Fruit fly (Drosophila melanogaster) whole organism, embryonic: ENCODE measurements around the gene bora.
A peak's percentile ranks its signal among the peaks of the same experiment; 100 is the strongest.

ENCODE experiments used
- ATbp ChIP-seq: fragments of 200-800 bp; sonication (Bioruptor generic); optimal IDR thresholded peaks from 2 replicates; lab custom pipeline; 2017; ENCODE audit warnings: missing biosample characterization, mild to moderate bottlenecking, missing genetic modification characterization, missing genetic modification reagents
- B-H2 ChIP-seq: fragments of 200-800 bp; sonication (Bioruptor generic); optimal IDR thresholded peaks from 2 replicates; lab custom pipeline; 2018; ENCODE audit warnings: missing biosample characterization, mild to moderate bottlenecking, missing genetic modification characterization
- Bdp1 ChIP-seq: fragments of 200-800 bp; sonication (Bioruptor generic); optimal IDR thresholded peaks from 3 replicates; lab custom pipeline; 2016; ENCODE audit warnings: missing biosample characterization, missing genetic modification characterization
- CG10462 ChIP-seq: fragments of 200-800 bp; sonication (Bioruptor generic); optimal IDR thresholded peaks from 2 replicates; lab custom pipeline; 2016; ENCODE audit warnings: missing biosample characterization, missing genetic modification characterization
- CG11247 ChIP-seq: fragments of 200-800 bp; sonication (Bioruptor generic); IDR thresholded peaks from 2 replicates; pipeline ENCODE4 v1.3.6; 2022; ENCODE audit warnings: missing biosample characterization, missing genetic modification characterization
- CG15601 ChIP-seq: fragments of 200-800 bp; sonication (Bioruptor generic); optimal IDR thresholded peaks from 3 replicates; lab custom pipeline; 2019; ENCODE audit warnings: missing biosample characterization, mild to moderate bottlenecking, missing genetic modification characterization, moderate library complexity
- CG1602 ChIP-seq: fragments of 200-800 bp; sonication (Bioruptor generic); optimal IDR thresholded peaks from 3 replicates; lab custom pipeline; 2016; ENCODE audit warnings: missing biosample characterization, missing genetic modification characterization
- CG17186 ChIP-seq: fragments of 200-800 bp; sonication (Bioruptor generic); optimal IDR thresholded peaks from 3 replicates; lab custom pipeline; 2017; ENCODE audit warnings: missing biosample characterization, missing genetic modification reagents, missing genetic modification characterization
- CG17612 ChIP-seq: fragments of 200-800 bp; sonication (Bioruptor generic); IDR thresholded peaks from 2 replicates; pipeline ENCODE4 v1.3.6; 2022; ENCODE audit warnings: missing biosample characterization, missing genetic modification characterization
- CG18011 ChIP-seq: fragments of 200-800 bp; sonication (Bioruptor generic); optimal IDR thresholded peaks from 2 replicates; lab custom pipeline; 2017; ENCODE audit warnings: missing biosample characterization, missing genetic modification characterization, mild to moderate bottlenecking, moderate library complexity, missing genotype
- CG1832 ChIP-seq: fragments of 200-800 bp; sonication (Bioruptor generic); optimal IDR thresholded peaks from 2 replicates; lab custom pipeline; 2017; ENCODE audit warnings: missing biosample characterization, mild to moderate bottlenecking, missing genetic modification characterization, inconsistent platforms
- CG18476 ChIP-seq: fragments of 200-800 bp; sonication (Bioruptor generic); optimal IDR thresholded peaks from 2 replicates; lab custom pipeline; 2016; ENCODE audit warnings: missing biosample characterization, mild to moderate bottlenecking, missing genetic modification characterization
- CG2712 ChIP-seq: fragments of 200-800 bp; optimal IDR thresholded peaks from 3 replicates; lab custom pipeline; 2019; ENCODE audit warnings: missing biosample characterization, mild to moderate bottlenecking, missing genetic modification characterization, moderate library complexity
- CG32532 ChIP-seq: fragments of 200-800 bp; sonication (Bioruptor generic); IDR thresholded peaks from 2 replicates; pipeline ENCODE4 v1.3.6; 2022; ENCODE audit warnings: missing biosample characterization, missing genetic modification characterization
- CG33557 ChIP-seq: fragments of 200-800 bp; sonication (Bioruptor generic); optimal IDR thresholded peaks from 2 replicates; lab custom pipeline; 2019; ENCODE audit warnings: missing biosample characterization, mild to moderate bottlenecking, missing genetic modification characterization, moderate library complexity
- CG34376 ChIP-seq: fragments of 200-800 bp; sonication (Bioruptor generic); optimal IDR thresholded peaks from 2 replicates; lab custom pipeline; 2018; ENCODE audit warnings: missing biosample characterization, mild to moderate bottlenecking, missing genetic modification characterization
- CG7271 ChIP-seq: fragments of 200-800 bp; sonication (Bioruptor generic); optimal IDR thresholded peaks from 2 replicates; lab custom pipeline; 2018; ENCODE audit warnings: missing biosample characterization, mild to moderate bottlenecking, missing genetic modification characterization, moderate library complexity
- CG7372 ChIP-seq: fragments of 200-800 bp; sonication (Bioruptor generic); IDR thresholded peaks from 2 replicates; pipeline ENCODE4 v1.3.6; 2022; ENCODE audit warnings: missing biosample characterization, missing genetic modification characterization
- CG7786 ChIP-seq: fragments of 200-800 bp; sonication (Bioruptor generic); optimal IDR thresholded peaks from 2 replicates; lab custom pipeline; 2016; ENCODE audit warnings: missing biosample characterization, missing genetic modification characterization
- CG7963 ChIP-seq: fragments of 200-800 bp; sonication (Bioruptor generic); IDR thresholded peaks from 3 replicates; pipeline ENCODE4 v1.3.6; 2022; ENCODE audit warnings: missing biosample characterization, missing genetic modification characterization; ENCODE audit not compliant: partially characterized antibody
- CG8290 ChIP-seq, 3 experiments: fragments of 200-800 bp; sonication (Bioruptor generic); optimal IDR thresholded peaks; 2 replicates each; lab custom pipeline; 2016 to 2019; ENCODE audit warnings: missing biosample characterization in 3 of 3, missing genetic modification characterization in 3 of 3, mild to moderate bottlenecking in 2 of 3, moderate library complexity in 1 of 3
- CG8924 ChIP-seq: fragments of 200-800 bp; optimal IDR thresholded peaks from 3 replicates; lab custom pipeline; 2019; ENCODE audit warnings: missing biosample characterization, mild to moderate bottlenecking, missing genetic modification characterization, moderate library complexity
- CG9797 ChIP-seq: fragments of 200-800 bp; sonication (Bioruptor generic); optimal IDR thresholded peaks from 3 replicates; lab custom pipeline; 2018; ENCODE audit warnings: missing biosample characterization, mild to moderate bottlenecking, missing genetic modification characterization
- CG9876 ChIP-seq: fragments of 200-800 bp; sonication (Bioruptor generic); optimal IDR thresholded peaks from 2 replicates; lab custom pipeline; 2016; ENCODE audit warnings: missing biosample characterization, missing genetic modification characterization
- CTCF ChIP-seq: fragments of 200-800 bp; sonication (Bioruptor generic); optimal IDR thresholded peaks from 2 replicates; lab custom pipeline; 2017; ENCODE audit warnings: missing biosample characterization, mild to moderate bottlenecking, missing genetic modification characterization, moderate library complexity
- ERR ChIP-seq: fragments of 200-800 bp; sonication (Bioruptor generic); optimal IDR thresholded peaks from 2 replicates; lab custom pipeline; 2016; ENCODE audit warnings: missing biosample characterization, missing genetic modification characterization
- HLHmδ ChIP-seq: fragments of 200-800 bp; sonication (Bioruptor generic); optimal IDR thresholded peaks from 2 replicates; lab custom pipeline; 2018; ENCODE audit warnings: missing biosample characterization, mild to moderate bottlenecking, missing genetic modification characterization, moderate library complexity
- MTF-1 ChIP-seq: fragments of 200-800 bp; sonication (Bioruptor generic); optimal IDR thresholded peaks from 2 replicates; lab custom pipeline; 2018; ENCODE audit warnings: missing biosample characterization, mild to moderate bottlenecking, missing genetic modification characterization, borderline replicate concordance
- Scr ChIP-seq: fragments of 200-800 bp; sonication (Bioruptor generic); IDR thresholded peaks from 2 replicates; pipeline ENCODE4 v1.3.6; 2022; ENCODE audit warnings: missing biosample characterization, missing genetic modification characterization; ENCODE audit not compliant: partially characterized antibody
- Taf1 ChIP-seq: fragments of 200-800 bp; sonication (Bioruptor generic); IDR thresholded peaks from 2 replicates; pipeline ENCODE4 v1.3.6; 2022; ENCODE audit warnings: missing biosample characterization, missing genetic modification characterization
- az2 ChIP-seq: fragments of 200-800 bp; sonication (Bioruptor generic); optimal IDR thresholded peaks from 3 replicates; lab custom pipeline; 2016; ENCODE audit warnings: missing biosample characterization, missing genetic modification characterization
- bbx ChIP-seq: fragments of 200-800 bp; sonication (Bioruptor generic); IDR thresholded peaks from 2 replicates; pipeline ENCODE4 v1.3.6; 2022; ENCODE audit warnings: missing biosample characterization, missing genetic modification characterization; ENCODE audit not compliant: partially characterized antibody
- br ChIP-seq: fragments of >200 bp; optimal IDR thresholded peaks from 2 replicates; lab custom pipeline; 2017
- chm ChIP-seq: fragments of 200-800 bp; sonication (Bioruptor generic); IDR thresholded peaks from 2 replicates; pipeline ENCODE4 v1.3.6; 2022; ENCODE audit warnings: missing biosample characterization, missing genetic modification characterization
- fd64A ChIP-seq: fragments of 200-800 bp; sonication (Bioruptor generic); optimal IDR thresholded peaks from 3 replicates; lab custom pipeline; 2018; ENCODE audit warnings: missing biosample characterization, mild to moderate bottlenecking, missing genetic modification characterization
- fd96Cb ChIP-seq: fragments of 200-800 bp; sonication (Bioruptor generic); optimal IDR thresholded peaks from 2 replicates; lab custom pipeline; 2018; ENCODE audit warnings: missing biosample characterization, mild to moderate bottlenecking, missing genetic modification characterization, moderate library complexity
- insv ChIP-seq, 2 experiments: fragments of 200-800 bp; sonication (Bioruptor generic); optimal IDR thresholded peaks; 3 replicates each; lab custom pipeline; 2016 to 2018; ENCODE audit warnings: missing biosample characterization in 2 of 2, missing genetic modification characterization in 2 of 2
- kay ChIP-seq: fragments of 200-800 bp; sonication (Bioruptor generic); optimal IDR thresholded peaks from 2 replicates; lab custom pipeline; 2016; ENCODE audit warnings: missing biosample characterization, missing genetic modification characterization
- nmo ChIP-seq: fragments of 200-800 bp; sonication (Bioruptor generic); optimal IDR thresholded peaks from 2 replicates; lab custom pipeline; 2018; ENCODE audit warnings: missing biosample characterization, mild to moderate bottlenecking, missing genetic modification characterization, moderate library complexity
- org-1 ChIP-seq: fragments of 200-800 bp; sonication (Bioruptor generic); optimal IDR thresholded peaks from 2 replicates; lab custom pipeline; 2017; ENCODE audit warnings: missing biosample characterization, missing genetic modification characterization
- schlank ChIP-seq: fragments of 200-800 bp; sonication (Bioruptor generic); optimal IDR thresholded peaks from 2 replicates; lab custom pipeline; 2018; ENCODE audit warnings: missing biosample characterization, mild to moderate bottlenecking, missing genetic modification characterization
- slp2 ChIP-seq: fragments of 200-800 bp; sonication (Bioruptor generic); optimal IDR thresholded peaks from 2 replicates; lab custom pipeline; 2016; ENCODE audit warnings: missing biosample characterization, missing genetic modification characterization
- so ChIP-seq: fragments of 200-800 bp; sonication (Bioruptor generic); IDR thresholded peaks from 3 replicates; pipeline ENCODE4 v1.3.6; 2022; ENCODE audit warnings: missing biosample characterization, missing genetic modification characterization
- sob ChIP-seq: fragments of 200-800 bp; sonication (Bioruptor generic); IDR thresholded peaks from 2 replicates; pipeline ENCODE4 v1.3.6; 2022; ENCODE audit warnings: missing biosample characterization, missing genetic modification characterization
- ssp ChIP-seq: fragments of 200-800 bp; sonication (Bioruptor generic); IDR thresholded peaks from 2 replicates; pipeline ENCODE4 v1.3.6; 2022; ENCODE audit warnings: missing biosample characterization, missing genetic modification characterization
- stwl ChIP-seq: fragments of 200-800 bp; sonication (Bioruptor generic); optimal IDR thresholded peaks from 3 replicates; lab custom pipeline; 2018; ENCODE audit warnings: missing biosample characterization, mild to moderate bottlenecking, missing genetic modification characterization, moderate library complexity
- tgo ChIP-seq: fragments of 200-800 bp; sonication (Bioruptor generic); IDR thresholded peaks from 3 replicates; pipeline ENCODE4 v1.3.6; 2022; ENCODE audit warnings: missing biosample characterization, missing genetic modification characterization
- vfl ChIP-seq: fragments of 200-800 bp; sonication (Bioruptor generic); optimal IDR thresholded peaks from 2 replicates; lab custom pipeline; 2016; ENCODE audit warnings: missing biosample characterization, missing genetic modification characterization
- vvl ChIP-seq: fragments of 200-800 bp; sonication (Bioruptor generic); IDR thresholded peaks from 2 replicates; pipeline ENCODE4 v1.3.6; 2022; ENCODE audit warnings: missing biosample characterization, missing genetic modification characterization

The bora gene

DNA sequence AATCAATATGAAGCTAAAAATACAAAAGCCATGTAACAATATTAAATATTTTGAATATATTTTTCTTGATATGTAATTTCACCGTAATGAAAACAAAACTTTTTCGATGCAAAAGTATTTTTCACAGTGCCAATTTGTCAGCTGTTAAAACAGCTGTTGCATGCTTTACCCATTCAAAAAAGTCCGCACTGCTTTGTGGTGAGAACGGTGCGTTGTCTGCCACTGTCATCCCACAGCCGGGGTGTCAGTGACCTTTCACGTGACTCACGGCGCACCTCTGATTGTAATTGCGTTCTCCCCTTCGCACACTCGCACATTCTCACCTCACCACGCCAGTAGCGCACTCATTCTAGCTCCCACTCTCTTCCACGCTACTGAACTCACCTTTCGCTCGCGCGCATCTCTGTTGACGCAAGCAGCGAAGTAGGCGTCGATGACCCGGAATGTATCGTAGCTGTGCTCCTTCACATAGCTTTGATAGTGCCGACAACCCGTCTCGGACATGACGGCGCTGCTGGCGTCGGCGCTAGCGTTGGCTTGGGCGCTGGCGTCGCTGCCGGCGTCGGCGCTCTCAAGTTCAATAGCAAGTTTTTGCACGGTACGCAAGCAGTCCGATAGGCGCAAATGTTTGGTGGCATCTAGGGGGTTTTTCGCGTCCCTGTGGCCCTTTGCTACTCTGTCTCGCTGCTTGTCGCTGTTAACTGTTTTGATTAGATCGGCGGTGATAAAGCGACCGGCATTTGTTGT is 1.3 kb upstream of the bora start (continued):
- peak; percentile 63 for TF ChIP-seq schlank
- TF ChIP-seq CG7963 (GFP tag; lab: Robert Waterston, UW) = peak; percentile 39; the same call in 1 of the 3 replicates
- TF ChIP-seq ERR (GFP tag; lab: Kevin White, UChicago) = peak; percentile 63
- peak; percentile 43; the same call in 1 of the 3 replicates for TF ChIP-seq so (GFP tag; lab: Robert Waterston, UW)
- peak; percentile 13 for TF ChIP-seq slp2 (GFP tag; lab: Kevin White, UChicago)
- peak; percentile 27 for TF ChIP-seq Bdp1 (GFP tag; lab: Kevin White, UChicago)
- peak; percentile 33 for TF ChIP-seq fd96Cb (tag; lab: Kevin White, UChicago)
- peak; percentile 15 for TF ChIP-seq B-H2
- TF ChIP-seq CG7786 (GFP tag; lab: Kevin White, UChicago) = peak; percentile 38
- no peak for TF ChIP-seq CG33557 (GFP tag; lab: Kevin White, UChicago)
- peak; percentile 43 for TF ChIP-seq CG17186 (GFP tag; lab: Kevin White, UChicago)
- TF ChIP-seq CG15601 (tag; lab: Kevin White, UChicago) = peak; percentile 32
- TF ChIP-seq CG18011 = no peak
- no peak for TF ChIP-seq CTCF
- TF ChIP-seq CG7372 (GFP tag; lab: Robert Waterston, UW) = no peak
- TF ChIP-seq HLHmδ = peak; percentile 40
- TF ChIP-seq vvl = peak; percentile 76
- TF ChIP-seq MTF-1 = no peak
- peak; percentile 55 for TF ChIP-seq ssp (GFP tag; lab: Robert Waterston, UW)
- TF ChIP-seq kay (GFP tag; lab: Kevin White, UChicago) = peak; percentile 86
- TF ChIP-seq az2 = peak; percentile 34
- TF ChIP-seq insv (GFP tag; optimal IDR thresholded peaks at IDR 0.05; lab: Kevin White, UChicago) = no peak
- peak; percentile 69 for TF ChIP-seq CG32532
- peak; percentile 79 for TF ChIP-seq bbx (GFP tag; lab: Robert Waterston, UW)
- TF ChIP-seq stwl (tag; lab: Kevin White, UChicago) = peak; percentile 66
- no peak for TF ChIP-seq CG1832 (GFP tag; lab: Kevin White, UChicago)
- no peak for TF ChIP-seq CG1602
- no peak for TF ChIP-seq CG18476
- peak; percentile 29; the same call in 1 of the 3 replicates for TF ChIP-seq tgo
- TF ChIP-seq CG8924 (tag; lab: Kevin White, UChicago) = no peak
- peak; percentile 30 for TF ChIP-seq CG9876
- TF ChIP-seq CG17612 = peak; percentile 10; the same call in 1 of the 2 replicates
- no peak for TF ChIP-seq Taf1 (GFP tag; lab: Robert Waterston, UW)
- TF ChIP-seq CG7271 (tag; lab: Kevin White, UChicago) = no peak
- no peak for TF ChIP-seq br (lab: Kevin White, UChicago)
- 0 out of 2 replicates have a peak, but pooled peaks have one; percentile 37 for TF ChIP-seq CG11247 (GFP tag; lab: Robert Waterston, UW)
- TF ChIP-seq ATbp (GFP tag; lab: Kevin White, UChicago) = no peak
- no peak for TF ChIP-seq CG9797 (GFP tag; lab: Kevin White, UChicago)
- TF ChIP-seq fd64A (GFP tag; lab: Kevin White, UChicago) = no peak
- TF ChIP-seq vfl = peak; percentile 45
- TF ChIP-seq CG34376 (GFP tag; lab: Kevin White, UChicago) = peak; percentile 70
- no peak for TF ChIP-seq org-1 (GFP tag; lab: Kevin White, UChicago)
- TF ChIP-seq nmo (GFP tag; lab: Kevin White, UChicago) = peak; percentile 42
- TF ChIP-seq CG10462 (GFP tag; lab: Kevin White, UChicago) = no peak
- TF ChIP-seq sob (GFP tag; lab: Robert Waterston, UW) = peak; percentile 54; the same call in 1 of the 2 replicates
- peak; percentile 75 for TF ChIP-seq Scr (GFP tag; lab: Robert Waterston, UW)
- TF ChIP-seq CG2712 (tag; lab: Kevin White, UChicago) = peak; percentile 58
- TF ChIP-seq chm (GFP tag; lab: Robert Waterston, UW) = peak; percentile 80
- TF ChIP-seq CG8290 (GFP tag; optimal IDR thresholded peaks at IDR 0.05; lab: Kevin White, UChicago) = peak; percentile 80
- peak; percentile 81 to 94 for TF ChIP-seq CG8290 (tag; optimal IDR thresholded peaks at IDR 0.05; lab: Kevin White, UChicago)
